Worm (Caenorhabditis elegans): Measurements from ENCODE around the gene C04A11.5.

C04A11.5 gene

DNA sequence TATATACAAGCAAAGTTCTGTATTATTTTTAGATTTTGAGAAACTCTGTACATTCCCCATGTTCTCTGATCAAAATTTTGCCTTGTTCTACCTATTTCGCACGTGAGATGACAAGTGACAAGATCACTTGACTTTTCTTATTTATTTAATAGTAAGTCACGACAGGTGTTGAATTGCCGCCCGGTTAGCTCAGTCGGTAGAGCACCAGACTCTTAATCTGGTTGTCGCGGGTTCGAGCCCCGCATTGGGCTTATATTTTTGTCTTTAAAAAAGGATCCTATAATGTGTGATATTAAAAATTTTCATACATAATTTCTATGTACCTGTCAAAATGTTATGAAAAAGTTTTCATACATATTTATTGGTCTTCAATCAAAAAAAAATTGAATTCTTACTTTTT, 50.3 kb downstream of the C04A11.5 start:
- TF ChIP-seq snpc-1.2 (GFP tag; IDR thresholded peaks at IDR 0.05) (peak; percentile 85), fos-1 (tag; optimal IDR thresholded peaks at IDR 0.05) (no peak), mxl-2 (GFP tag; conservative IDR thresholded peaks at IDR 0.05) (no peak), hlh-30 (tag; optimal IDR thresholded peaks at IDR 0.05; ENCODE audit: insufficient read depth) (peak; percentile 86), nhr-111 (GFP tag; optimal IDR thresholded peaks at IDR 0.05) (no peak), daf-16 (GFP tag; optimal IDR thresholded peaks at IDR 0.05) (peak in 1 of 2 experiments; percentile 72), daf-16 (tag; optimal IDR thresholded peaks at IDR 0.05) (peak; percentile 33), nhr-6 (tag; optimal IDR thresholded peaks at IDR 0.05) (no peak), hif-1 (tag; optimal IDR thresholded peaks at IDR 0.05) (no peak), mdt-29 (GFP tag; IDR thresholded peaks at IDR 0.05) (0 out of 2 replicates have a peak, but pooled peaks have one; percentile 43), dmd-6 (GFP tag; IDR thresholded peaks at IDR 0.05) (peak; percentile 39; the same call in 1 of the 2 replicates), zip-11 (GFP tag; IDR thresholded peaks at IDR 0.05) (no peak), rbr-2 (tag; optimal IDR thresholded peaks at IDR 0.05) (no peak), egl-43 (GFP tag; IDR thresholded peaks at IDR 0.05) (no peak; the same call in 1 of the 2 replicates), lin-13 (GFP tag; optimal IDR thresholded peaks at IDR 0.05) (no peak), sdz-12 (GFP tag; optimal IDR thresholded peaks at IDR 0.05) (no peak), daf-8 (GFP tag; IDR thresholded peaks at IDR 0.05) (no peak), ceh-62 (tag; optimal IDR thresholded peaks at IDR 0.05) (no peak), ces-1 (GFP tag; optimal IDR thresholded peaks at IDR 0.05) (no peak), pqm-1 (tag; optimal IDR thresholded peaks at IDR 0.05) (no peak), ctbp-1 (GFP tag; IDR thresholded peaks at IDR 0.05) (no peak), unc-130 (GFP tag; optimal IDR thresholded peaks at IDR 0.05) (no peak), F10B5.3 (tag; optimal IDR thresholded peaks at IDR 0.05) (no peak), mes-2 (tag; optimal IDR thresholded peaks at IDR 0.05; ENCODE audit: poor library complexity, severe bottlenecking) (peak; percentile 56), nhr-25 (tag; optimal IDR thresholded peaks at IDR 0.05; ENCODE audit: borderline replicate concordance, insufficient read depth) (no peak), nhr-28 (tag; optimal IDR thresholded peaks at IDR 0.05) (no peak), php-3 (GFP tag; IDR thresholded peaks at IDR 0.05) (no peak), nhr-42 (GFP tag; IDR thresholded peaks at IDR 0.05) (no peak), fkh-10 (GFP tag; optimal IDR thresholded peaks at IDR 0.05) (no peak), zfp-2 (tag; optimal IDR thresholded peaks at IDR 0.05) (no peak), lin-39 (tag; optimal IDR thresholded peaks at IDR 0.05) (no peak), ceh-32 (tag; optimal IDR thresholded peaks at IDR 0.05; ENCODE audit: poor library complexity) (no peak), F49E8.2 (tag; optimal IDR thresholded peaks at IDR 0.05; ENCODE audit: borderline replicate concordance) (no peak), aly-2 (tag; optimal IDR thresholded peaks at IDR 0.05) (no peak), zfp-3 (GFP tag; conservative IDR thresholded peaks at IDR 0.05) (no peak), hmg-1.1 (GFP tag; IDR thresholded peaks at IDR 0.05) (no peak), nhr-102 (tag; optimal IDR thresholded peaks at IDR 0.05) (no peak), spr-1 (tag; optimal IDR thresholded peaks at IDR 0.05) (peak; percentile 7), jun-1 (tag; optimal IDR thresholded peaks at IDR 0.05) (no peak), ceh-82 (tag; optimal IDR thresholded peaks at IDR 0.05) (no peak), ceh-28 (tag; optimal IDR thresholded peaks at IDR 0.05) (no peak), nhr-77 (tag; optimal IDR thresholded peaks at IDR 0.05) (no peak), gei-8 (GFP tag; optimal IDR thresholded peaks at IDR 0.05) (peak; percentile 42), lsy-2 (tag; optimal IDR thresholded peaks at IDR 0.05) (no peak), nhr-237 (tag; optimal IDR thresholded peaks at IDR 0.05) (no peak), D1046.2 (GFP tag; IDR thresholded peaks at IDR 0.05) (no peak), attf-4 (tag; optimal IDR thresholded peaks at IDR 0.05) (no peak), arid-1 (GFP tag; conservative IDR thresholded peaks at IDR 0.05) (no peak; the same call in 1 of the 2 replicates), ZK337.2 (GFP tag; IDR thresholded peaks at IDR 0.05) (no peak), dmd-8 (GFP tag; IDR thresholded peaks at IDR 0.05) (peak; percentile 77), mep-1 (tag; optimal IDR thresholded peaks at IDR 0.05) (no peak), hlh-11 (tag; optimal IDR thresholded peaks at IDR 0.05) (peak; percentile 22)
